Worm (Caenorhabditis elegans): ENCODE measurements around the gene zmp-6.

DNA sequence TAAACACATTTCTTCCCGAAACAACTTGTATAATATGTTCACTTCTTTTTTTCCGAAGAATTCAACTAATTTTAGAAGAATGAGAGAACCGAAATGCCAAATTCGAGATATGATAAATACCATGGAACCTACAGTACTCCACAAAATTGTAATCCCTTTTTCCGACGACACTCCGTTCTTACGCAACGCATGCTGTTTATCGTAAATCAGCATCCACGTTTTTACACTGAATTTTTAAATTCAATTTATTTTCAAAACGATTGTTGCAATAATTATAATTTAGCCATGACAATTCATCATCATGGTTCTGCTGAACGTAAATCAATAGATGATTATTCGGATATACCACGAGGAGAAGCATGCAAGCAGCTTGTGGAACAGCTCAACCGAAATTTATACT is 33.5 kb upstream of the zmp-6 start, which contains the start of gene B0361.3:
- no peak for TF ChIP-seq mcd-1 (GFP tag; IDR thresholded peaks at IDR 0.05)
- no peak for TF ChIP-seq attf-5 (GFP tag; optimal IDR thresholded peaks at IDR 0.05)
- no peak for TF ChIP-seq madf-10 (tag; optimal IDR thresholded peaks at IDR 0.05)
- no peak for TF ChIP-seq Y95B8A.8 (GFP tag; IDR thresholded peaks at IDR 0.05)
- no peak for TF ChIP-seq madf-6 (GFP tag; IDR thresholded peaks at IDR 0.05)
- TF ChIP-seq dpl-1 (GFP tag; optimal IDR thresholded peaks at IDR 0.05), result no peak
- TF ChIP-seq unc-130 (GFP tag; optimal IDR thresholded peaks at IDR 0.05), result no peak
- TF ChIP-seq Y67H2A.10 (GFP tag; conservative IDR thresholded peaks at IDR 0.05), result no peak
- TF ChIP-seq pha-4 (tag; optimal IDR thresholded peaks at IDR 0.05), result no peak
- TF ChIP-seq T07F8.4 (tag; optimal IDR thresholded peaks at IDR 0.05), result no peak
- no peak for TF ChIP-seq ztf-3 (GFP tag; optimal IDR thresholded peaks at IDR 0.05)
- TF ChIP-seq T26A5.8 (tag; optimal IDR thresholded peaks at IDR 0.05), result no peak
- no peak for TF ChIP-seq ztf-22 (GFP tag; optimal IDR thresholded peaks at IDR 0.05)
- TF ChIP-seq tbp1 (GFP tag; optimal IDR thresholded peaks at IDR 0.05), result no peak
